Worm (Caenorhabditis elegans): ENCODE measurements around the gene Y97E10C.1.

Gene Y97E10C.1

ce11 chrV:7705316-7705715 is 23.4 kb upstream of the Y97E10C.1 start, which contains the start of gene srw-3:
srw-3 (plus strand) TSS chrV:7705616.
- TF ChIP-seq ztf-29 (GFP tag; IDR thresholded peaks at IDR 0.05) (no peak), tab-1 (GFP tag; IDR thresholded peaks at IDR 0.05) (no peak), med-1 (GFP tag; optimal IDR thresholded peaks at IDR 0.05; ENCODE audit: insufficient read depth) (no peak), ztf-23 (GFP tag; IDR thresholded peaks at IDR 0.05) (no peak), flt-1 (GFP tag; IDR thresholded peaks at IDR 0.05) (no peak), T22C8.4 (GFP tag; IDR thresholded peaks at IDR 0.05) (no peak), ref-1 (GFP tag; conservative IDR thresholded peaks at IDR 0.05) (no peak), cog-1 (tag; optimal IDR thresholded peaks at IDR 0.05) (no peak), klf-2 (GFP tag; conservative IDR thresholded peaks at IDR 0.05) (no peak)

ce11 chrV:7708525-7708924 is 20.2 kb upstream of the Y97E10C.1 start, which contains the start of gene ZK105.11:
ZK105.11 (minus strand) TSS chrV:7708625.
- no peak for TF ChIP-seq klf-2 (GFP tag; conservative IDR thresholded peaks at IDR 0.05)
- no peak for TF ChIP-seq T22C8.4 (GFP tag; IDR thresholded peaks at IDR 0.05)
- TF ChIP-seq med-1 (GFP tag; optimal IDR thresholded peaks at IDR 0.05; ENCODE audit: insufficient read depth) = no peak
- no peak for TF ChIP-seq flt-1 (GFP tag; IDR thresholded peaks at IDR 0.05)
- TF ChIP-seq ztf-29 (GFP tag; IDR thresholded peaks at IDR 0.05) = no peak
- TF ChIP-seq ref-1 (GFP tag; conservative IDR thresholded peaks at IDR 0.05) = no peak
- TF ChIP-seq ztf-23 (GFP tag; IDR thresholded peaks at IDR 0.05) = no peak
- no peak for TF ChIP-seq tab-1 (GFP tag; IDR thresholded peaks at IDR 0.05)
- TF ChIP-seq cog-1 (tag; optimal IDR thresholded peaks at IDR 0.05) = no peak

DNA sequence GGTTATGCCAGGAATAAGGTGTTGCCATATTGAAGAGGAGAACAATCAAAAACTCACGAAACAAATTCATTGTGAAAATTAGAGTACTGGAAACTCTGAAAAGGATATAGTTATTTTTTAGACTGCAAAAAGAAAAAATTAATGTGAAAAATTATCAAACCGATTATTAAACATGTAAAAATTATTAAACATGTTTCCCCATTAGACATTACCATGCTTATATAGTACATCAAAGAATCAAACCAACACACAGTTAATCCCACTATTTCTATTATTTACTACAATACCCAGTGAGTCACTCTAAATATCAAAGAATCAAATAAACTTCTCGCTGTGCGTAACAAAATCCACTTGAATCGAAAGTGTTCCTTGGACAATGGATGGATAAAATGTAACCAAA is 15.6 kb upstream of the Y97E10C.1 start, which contains the start of gene ZK105.13:
TSS of gene ZK105.13 (minus strand) at position 101 of the 400 bp plus-strand sequence.
- TF ChIP-seq T22C8.4 (GFP tag; IDR thresholded peaks at IDR 0.05) (no peak), tab-1 (GFP tag; IDR thresholded peaks at IDR 0.05) (no peak), ztf-23 (GFP tag; IDR thresholded peaks at IDR 0.05) (no peak), ref-1 (GFP tag; conservative IDR thresholded peaks at IDR 0.05) (no peak), klf-2 (GFP tag; conservative IDR thresholded peaks at IDR 0.05) (no peak), flt-1 (GFP tag; IDR thresholded peaks at IDR 0.05) (no peak), med-1 (GFP tag; optimal IDR thresholded peaks at IDR 0.05; ENCODE audit: insufficient read depth) (no peak), ztf-29 (GFP tag; IDR thresholded peaks at IDR 0.05) (no peak), cog-1 (tag; optimal IDR thresholded peaks at IDR 0.05) (no peak)

- TF ChIP-seq ref-1 (GFP tag; conservative IDR thresholded peaks at IDR 0.05) = no peak
- no peak for TF ChIP-seq cog-1 (tag; optimal IDR thresholded peaks at IDR 0.05)
- no peak for TF ChIP-seq T22C8.4 (GFP tag; IDR thresholded peaks at IDR 0.05)
- TF ChIP-seq ztf-23 (GFP tag; IDR thresholded peaks at IDR 0.05) = no peak
- no peak for TF ChIP-seq klf-2 (GFP tag; conservative IDR thresholded peaks at IDR 0.05)
- no peak for TF ChIP-seq flt-1 (GFP tag; IDR thresholded peaks at IDR 0.05)
- no peak for TF ChIP-seq ztf-29 (GFP tag; IDR thresholded peaks at IDR 0.05)
- no peak for TF ChIP-seq tab-1 (GFP tag; IDR thresholded peaks at IDR 0.05)
- TF ChIP-seq med-1 (GFP tag; optimal IDR thresholded peaks at IDR 0.05; ENCODE audit: insufficient read depth) = no peak
Measured at ce11 chrV:7713691-7714090, 15.0 kb upstream of the Y97E10C.1 start, which contains the start of gene ZK105.1. ZK105.1 (plus strand) TSS chrV:7713991.

DNA sequence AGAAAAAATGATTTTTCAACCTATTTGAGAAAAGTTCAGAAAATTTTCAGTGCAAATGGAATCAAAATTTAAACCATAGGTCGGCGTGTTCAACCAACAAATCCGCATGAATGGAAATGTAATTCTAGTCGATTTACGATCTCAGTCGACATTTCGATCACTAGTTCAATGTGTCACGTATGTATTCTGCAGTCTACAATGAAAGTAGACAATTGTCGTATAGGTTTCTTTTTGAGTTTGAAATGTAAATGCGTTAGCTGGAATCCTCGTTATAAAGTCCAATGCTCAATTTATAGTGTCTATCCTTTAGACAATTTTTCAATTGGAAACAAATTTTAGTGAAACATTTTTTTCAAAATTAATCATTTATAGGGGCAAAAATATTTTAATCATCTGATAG is 12.6 kb upstream of the Y97E10C.1 start, which contains the start of gene ZK105.12:
TSS of gene ZK105.12 (minus strand) at position 101 of the 400 bp plus-strand sequence.
- TF ChIP-seq ref-1 (GFP tag; conservative IDR thresholded peaks at IDR 0.05) (no peak), ztf-29 (GFP tag; IDR thresholded peaks at IDR 0.05) (no peak), flt-1 (GFP tag; IDR thresholded peaks at IDR 0.05) (no peak), tab-1 (GFP tag; IDR thresholded peaks at IDR 0.05) (no peak), klf-2 (GFP tag; conservative IDR thresholded peaks at IDR 0.05) (no peak), med-1 (GFP tag; optimal IDR thresholded peaks at IDR 0.05; ENCODE audit: insufficient read depth) (no peak), T22C8.4 (GFP tag; IDR thresholded peaks at IDR 0.05) (no peak), cog-1 (tag; optimal IDR thresholded peaks at IDR 0.05) (no peak), ztf-23 (GFP tag; IDR thresholded peaks at IDR 0.05) (no peak)

DNA sequence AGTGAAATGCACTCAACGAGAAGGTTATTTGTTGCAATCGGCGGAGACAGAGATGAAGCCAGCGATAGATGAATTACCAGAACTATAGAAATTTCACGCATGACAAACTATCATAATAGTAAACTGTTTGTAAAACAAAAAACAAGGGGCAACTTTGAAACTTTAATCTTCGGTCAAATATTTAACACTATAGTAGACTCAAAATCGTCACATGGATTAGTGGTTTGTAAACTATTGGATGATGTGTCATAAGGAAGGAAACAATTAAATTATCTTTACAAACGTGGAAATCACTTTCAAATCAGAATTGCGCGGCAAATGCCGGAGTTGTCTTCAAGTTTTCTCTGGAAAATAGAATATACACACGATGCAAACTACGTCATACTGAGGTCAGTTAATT is 11.1 kb upstream of the Y97E10C.1 start, which contains the start of gene ZK105.5:
TSS of gene ZK105.5 (minus strand) at position 101 of the 400 bp plus-strand sequence.
- TF ChIP-seq tab-1 (GFP tag; IDR thresholded peaks at IDR 0.05) (no peak), med-1 (GFP tag; optimal IDR thresholded peaks at IDR 0.05; ENCODE audit: insufficient read depth) (no peak), ztf-29 (GFP tag; IDR thresholded peaks at IDR 0.05) (no peak), klf-2 (GFP tag; conservative IDR thresholded peaks at IDR 0.05) (no peak), ref-1 (GFP tag; conservative IDR thresholded peaks at IDR 0.05) (no peak), flt-1 (GFP tag; IDR thresholded peaks at IDR 0.05) (no peak), cog-1 (tag; optimal IDR thresholded peaks at IDR 0.05) (no peak), ztf-23 (GFP tag; IDR thresholded peaks at IDR 0.05) (no peak), T22C8.4 (GFP tag; IDR thresholded peaks at IDR 0.05) (no peak)

DNA sequence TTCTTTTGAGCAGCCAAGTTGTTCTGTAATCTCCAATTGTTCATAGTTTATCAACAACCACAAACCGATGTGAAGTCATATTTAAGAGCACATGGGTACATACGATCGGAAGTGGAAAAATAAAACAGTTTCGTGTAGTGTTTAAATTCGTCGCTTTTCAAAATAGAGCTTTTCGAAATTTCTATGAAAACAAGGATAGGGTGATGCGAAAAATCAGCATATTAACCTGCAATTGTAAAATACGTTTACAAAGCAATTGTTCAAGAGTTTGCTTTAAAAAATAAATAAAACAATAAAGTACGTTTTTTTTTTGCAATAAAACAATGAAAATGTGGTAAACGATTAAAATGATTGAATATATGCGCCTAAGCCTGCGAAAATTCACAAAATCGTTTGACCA is 6.7 kb upstream of the Y97E10C.1 start, which contains the start of gene ZK105.14:
TSS of gene ZK105.14 (minus strand) at position 101 of the 400 bp plus-strand sequence.
- no peak for TF ChIP-seq tab-1 (GFP tag; IDR thresholded peaks at IDR 0.05)

- TF ChIP-seq cog-1 (tag; optimal IDR thresholded peaks at IDR 0.05) = no peak
- no peak for TF ChIP-seq tab-1 (GFP tag; IDR thresholded peaks at IDR 0.05)
- TF ChIP-seq med-1 (GFP tag; optimal IDR thresholded peaks at IDR 0.05; ENCODE audit: insufficient read depth) = no peak
- TF ChIP-seq ref-1 (GFP tag; conservative IDR thresholded peaks at IDR 0.05) = no peak
- no peak for TF ChIP-seq flt-1 (GFP tag; IDR thresholded peaks at IDR 0.05)
- no peak for TF ChIP-seq klf-2 (GFP tag; conservative IDR thresholded peaks at IDR 0.05)
- TF ChIP-seq T22C8.4 (GFP tag; IDR thresholded peaks at IDR 0.05) = no peak
- no peak for TF ChIP-seq ztf-29 (GFP tag; IDR thresholded peaks at IDR 0.05)
- TF ChIP-seq ztf-23 (GFP tag; IDR thresholded peaks at IDR 0.05) = no peak
Measured at ce11 chrV:7723967-7724544, 4.6 kb upstream of the Y97E10C.1 start, which contains the start of the genes ZK105.6 and ZK105.8. ZK105.6 (minus strand) TSS chrV:7724067. ZK105.8 (plus strand) TSS chrV:7724494.

ce11 chrV:7726202-7726601 is 2.5 kb upstream of the Y97E10C.1 start:
- TF ChIP-seq cog-1 (tag; optimal IDR thresholded peaks at IDR 0.05) (no peak), flt-1 (GFP tag; IDR thresholded peaks at IDR 0.05) (no peak)

DNA sequence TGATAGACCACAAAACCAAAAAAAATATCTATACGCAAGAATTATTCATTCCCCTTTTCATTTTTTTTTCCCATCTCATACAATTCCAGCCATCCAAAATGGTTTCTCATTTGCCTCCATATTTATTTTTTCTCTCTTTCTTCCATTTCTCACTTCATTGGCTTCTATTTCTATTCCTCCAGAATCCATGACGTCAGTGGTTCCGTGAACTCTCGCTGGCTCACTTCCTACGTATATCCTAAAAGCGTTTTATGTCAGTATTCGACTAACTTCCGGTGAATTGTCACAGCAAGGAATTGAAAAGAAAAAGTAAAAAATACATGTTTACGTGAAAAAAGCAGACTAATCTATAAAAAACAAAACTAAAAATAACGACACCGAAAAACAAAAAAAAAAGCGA is 1.8 kb upstream of the Y97E10C.1 start:
- TF ChIP-seq ref-1 (GFP tag; conservative IDR thresholded peaks at IDR 0.05) = no peak
- TF ChIP-seq ztf-29 (GFP tag; IDR thresholded peaks at IDR 0.05) = no peak
- no peak for TF ChIP-seq flt-1 (GFP tag; IDR thresholded peaks at IDR 0.05)

All from whole organism, midembryonic.